Fruit fly (Drosophila melanogaster) whole organism, adult: Measurements from ENCODE around the gene 2mit.

ENCODE experiments used
- CG33017 ChIP-seq: fragments of 200-800 bp; sonication (Bioruptor generic); optimal IDR thresholded peaks from 2 replicates; lab custom pipeline; 2018; ENCODE audit warnings: missing biosample characterization, mild to moderate bottlenecking, missing genetic modification characterization, moderate library complexity
- CG5204 ChIP-seq: fragments of 200-800 bp; sonication (Bioruptor generic); optimal IDR thresholded peaks from 2 replicates; lab custom pipeline; 2016; ENCODE audit warnings: missing biosample characterization, missing genetic modification characterization
- CG7045 ChIP-seq: fragments of 200-800 bp; sonication (Bioruptor generic); optimal IDR thresholded peaks from 2 replicates; lab custom pipeline; 2017; ENCODE audit warnings: missing biosample characterization, mild to moderate bottlenecking, missing genetic modification characterization
- Clk ChIP-seq: fragments of 200-800 bp; sonication (Bioruptor generic); optimal IDR thresholded peaks from 2 replicates; lab custom pipeline; 2017; ENCODE audit warnings: missing biosample characterization, missing genetic modification characterization
- Hr96 ChIP-seq: fragments of 200-800 bp; sonication (Bioruptor generic); optimal IDR thresholded peaks from 2 replicates; lab custom pipeline; 2016; ENCODE audit warnings: missing biosample characterization, missing genetic modification characterization
- bab1 ChIP-seq: fragments of 200-800 bp; sonication (Bioruptor generic); optimal IDR thresholded peaks from 3 replicates; lab custom pipeline; 2019; ENCODE audit warnings: missing biosample characterization, mild to moderate bottlenecking, missing genetic modification characterization, moderate library complexity
- cnc ChIP-seq, 2 experiments: fragments of >200 bp; optimal IDR thresholded peaks; 2 replicates each; lab custom pipeline; 2017
- kay ChIP-seq: fragments of 200-800 bp; sonication (Bioruptor generic); peaks from one replicate; lab custom pipeline; 2016; ENCODE audit warnings: missing biosample characterization, missing genetic modification characterization, borderline replicate concordance
- ovo ChIP-seq: fragments of 200-800 bp; sonication (Bioruptor generic); optimal IDR thresholded peaks from 2 replicates; lab custom pipeline; 2016; ENCODE audit warnings: missing biosample characterization, missing genetic modification characterization
- pad ChIP-seq: fragments of 200-800 bp; sonication (Bioruptor generic); optimal IDR thresholded peaks from 3 replicates; lab custom pipeline; 2017; ENCODE audit warnings: missing biosample characterization, missing genetic modification characterization, mild to moderate bottlenecking, moderate library complexity, missing genetic modification reagents
- toe ChIP-seq: fragments of 200-800 bp; sonication (Bioruptor generic); optimal IDR thresholded peaks from 2 replicates; lab custom pipeline; 2016; ENCODE audit warnings: missing biosample characterization, missing genetic modification characterization

DNA sequence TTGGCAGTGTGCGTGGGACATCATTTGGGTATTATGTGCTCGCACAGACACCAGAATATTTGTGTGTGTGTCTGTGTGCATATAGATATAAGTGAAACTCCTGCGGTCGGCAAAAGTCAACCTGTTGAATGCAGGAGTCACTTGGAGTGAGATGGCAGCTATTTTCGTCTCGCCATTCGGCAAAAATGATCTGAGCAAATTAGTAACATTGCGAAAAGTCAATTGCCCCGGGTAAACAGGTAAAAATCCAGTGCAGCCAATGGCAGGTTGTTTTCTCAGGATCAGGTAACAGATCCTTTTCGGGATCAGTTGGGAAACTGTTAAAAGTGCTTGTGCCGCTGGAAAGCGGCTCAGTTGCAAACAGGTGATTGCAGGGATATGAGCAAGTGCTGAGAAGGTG is 83.4 kb downstream of the 2mit start:
- TF ChIP-seq toe = no peak
- no peak for TF ChIP-seq pad (GFP tag; lab: Kevin White, UChicago)
- no peak for TF ChIP-seq ovo (GFP tag; lab: Kevin White, UChicago)
- TF ChIP-seq bab1 = no peak
- no peak for TF ChIP-seq kay (GFP tag; lab: Kevin White, UChicago)
- TF ChIP-seq CG5204 (GFP tag; lab: Kevin White, UChicago) = no peak
- TF ChIP-seq CG7045 (GFP tag; lab: Kevin White, UChicago) = no peak
- TF ChIP-seq Clk = no peak
- no peak for TF ChIP-seq CG33017 (tag; lab: Kevin White, UChicago)
- no peak for TF ChIP-seq Hr96 (GFP tag; lab: Kevin White, UChicago)
- no peak for TF ChIP-seq cnc (optimal IDR thresholded peaks at IDR 0.05; lab: Kevin White, UChicago)
